Fruit fly (Drosophila melanogaster) whole organism, embryonic: Measurements from ENCODE around the gene CG46303.

Experiments
- B-H1 ChIP-seq: fragments of 200-800 bp; sonication (Bioruptor generic); IDR thresholded peaks from 3 replicates; pipeline ENCODE4 v1.3.6; 2022; ENCODE audit warnings: missing biosample characterization, missing genetic modification characterization
- CG14050 ChIP-seq: fragments of 200-800 bp; sonication (Bioruptor generic); IDR thresholded peaks from 3 replicates; pipeline ENCODE4 v1.3.6; 2022; ENCODE audit warnings: missing biosample characterization, missing genetic modification characterization
- CG1647 ChIP-seq: fragments of 200-800 bp; sonication (Bioruptor generic); optimal IDR thresholded peaks from 3 replicates; lab custom pipeline; 2016; ENCODE audit warnings: missing biosample characterization, missing genetic modification characterization
- CG17186 ChIP-seq: fragments of 200-800 bp; sonication (Bioruptor generic); optimal IDR thresholded peaks from 3 replicates; lab custom pipeline; 2017; ENCODE audit warnings: missing biosample characterization, missing genetic modification reagents, missing genetic modification characterization
- CG1832 ChIP-seq: fragments of 200-800 bp; sonication (Bioruptor generic); optimal IDR thresholded peaks from 2 replicates; lab custom pipeline; 2017; ENCODE audit warnings: missing biosample characterization, mild to moderate bottlenecking, missing genetic modification characterization, inconsistent platforms
- CG18599 ChIP-seq: fragments of 200-800 bp; sonication (Bioruptor generic); optimal IDR thresholded peaks from 3 replicates; lab custom pipeline; 2017; ENCODE audit warnings: missing biosample characterization, missing genetic modification characterization, mild to moderate bottlenecking, moderate library complexity, missing genetic modification reagents
- CG2712 ChIP-seq: fragments of 200-800 bp; optimal IDR thresholded peaks from 3 replicates; lab custom pipeline; 2019; ENCODE audit warnings: missing biosample characterization, mild to moderate bottlenecking, missing genetic modification characterization, moderate library complexity
- CG3163 ChIP-seq: fragments of 200-800 bp; sonication (Bioruptor generic); optimal IDR thresholded peaks from 3 replicates; lab custom pipeline; 2016; ENCODE audit warnings: missing biosample characterization, missing genetic modification characterization
- CG32767 ChIP-seq: fragments of 200-800 bp; sonication (Bioruptor generic); IDR thresholded peaks from 2 replicates; pipeline ENCODE4 v1.3.6; 2022; ENCODE audit warnings: missing biosample characterization, missing genetic modification characterization
- CG33213 ChIP-seq: fragments of 200-800 bp; sonication (Bioruptor generic); optimal IDR thresholded peaks from 3 replicates; lab custom pipeline; 2016; ENCODE audit warnings: missing biosample characterization, missing genetic modification characterization
- CG34422 ChIP-seq: fragments of 200-800 bp; sonication (Bioruptor generic); IDR thresholded peaks from 3 replicates; pipeline ENCODE4 v1.3.6; 2022; ENCODE audit warnings: missing biosample characterization, missing genetic modification characterization
- CG4328 ChIP-seq: fragments of 200-800 bp; sonication (Bioruptor generic); optimal IDR thresholded peaks from 3 replicates; lab custom pipeline; 2017; ENCODE audit warnings: missing biosample characterization, missing genetic modification reagents, missing genetic modification characterization
- CG4707 ChIP-seq: fragments of 200-800 bp; sonication (Bioruptor generic); optimal IDR thresholded peaks from 2 replicates; lab custom pipeline; 2018; ENCODE audit warnings: missing biosample characterization, mild to moderate bottlenecking, missing genetic modification characterization, moderate library complexity
- CG5180 ChIP-seq: fragments of 200-800 bp; sonication (Bioruptor generic); optimal IDR thresholded peaks from 3 replicates; lab custom pipeline; 2017; ENCODE audit warnings: missing biosample characterization, missing genetic modification characterization, mild to moderate bottlenecking, moderate library complexity, missing genetic modification reagents
- CG5245 ChIP-seq: fragments of 200-800 bp; sonication (Bioruptor generic); optimal IDR thresholded peaks from 3 replicates; lab custom pipeline; 2016; ENCODE audit warnings: missing biosample characterization, missing genetic modification characterization
- CG5953 ChIP-seq: fragments of 200-800 bp; sonication (Bioruptor generic); IDR thresholded peaks from 2 replicates; pipeline ENCODE4 v1.3.6; 2022; ENCODE audit warnings: missing biosample characterization, missing genetic modification characterization
- CG7987 ChIP-seq: fragments of 200-800 bp; sonication (Bioruptor generic); optimal IDR thresholded peaks from 2 replicates; lab custom pipeline; 2018; ENCODE audit warnings: missing biosample characterization, mild to moderate bottlenecking, missing genetic modification characterization, moderate library complexity
- CG8281 ChIP-seq: fragments of 200-800 bp; sonication (Bioruptor generic); optimal IDR thresholded peaks from 2 replicates; lab custom pipeline; 2018; ENCODE audit warnings: missing biosample characterization, mild to moderate bottlenecking, missing genetic modification characterization, moderate library complexity
- CG8765 ChIP-seq: fragments of 200-800 bp; sonication (Bioruptor generic); IDR thresholded peaks from 2 replicates; pipeline ENCODE4 v1.3.6; 2022; ENCODE audit warnings: missing biosample characterization, missing genetic modification characterization
- CG9817 ChIP-seq: fragments of 200-800 bp; sonication (Bioruptor generic); optimal IDR thresholded peaks from 2 replicates; lab custom pipeline; 2018; ENCODE audit warnings: missing biosample characterization, mild to moderate bottlenecking, missing genetic modification characterization, moderate library complexity
- CHES-1-like ChIP-seq: fragments of 200-800 bp; sonication (Bioruptor generic); optimal IDR thresholded peaks from 2 replicates; lab custom pipeline; 2016; ENCODE audit warnings: missing biosample characterization, missing genetic modification characterization
- Camta ChIP-seq: fragments of 200-800 bp; sonication (Bioruptor generic); optimal IDR thresholded peaks from 2 replicates; lab custom pipeline; 2016; ENCODE audit warnings: missing biosample characterization, missing genetic modification characterization
- CoRest ChIP-seq: fragments of 200-800 bp; sonication (Bioruptor generic); optimal IDR thresholded peaks from 3 replicates; lab custom pipeline; 2018; ENCODE audit warnings: missing biosample characterization, mild to moderate bottlenecking, missing genetic modification characterization, moderate library complexity
- CrebB ChIP-seq: fragments of 200-800 bp; sonication (Bioruptor generic); optimal IDR thresholded peaks from 3 replicates; lab custom pipeline; 2018; ENCODE audit warnings: missing biosample characterization, mild to moderate bottlenecking, missing genetic modification characterization
- D ChIP-seq, 2 experiments: fragments of 200-800 bp in 1 of 2; fragments of >200 bp in 1 of 2; sonication (Bioruptor generic) in 1 of 2; optimal IDR thresholded peaks; 2 replicates in 1 of 2; 3 replicates in 1 of 2; lab custom pipeline; 2017; ENCODE audit warnings: mild to moderate bottlenecking in 1 of 2, missing biosample characterization in 1 of 2, missing genetic modification characterization in 1 of 2, missing genetic modification reagents in 1 of 2
- Hr3 ChIP-seq: fragments of 200-800 bp; sonication (Bioruptor generic); optimal IDR thresholded peaks from 3 replicates; lab custom pipeline; 2016; ENCODE audit warnings: missing biosample characterization, missing genetic modification characterization
- Lpt ChIP-seq: fragments of >200 bp; optimal IDR thresholded peaks from 2 replicates; lab custom pipeline; 2018; ENCODE audit warnings: missing biosample characterization, missing genetic modification characterization
- Mes4 ChIP-seq: fragments of 200-800 bp; sonication (Bioruptor generic); optimal IDR thresholded peaks from 2 replicates; lab custom pipeline; 2016; ENCODE audit warnings: missing biosample characterization, missing genetic modification characterization
- Myb ChIP-seq: fragments of 200-800 bp; sonication (Bioruptor generic); optimal IDR thresholded peaks from 2 replicates; lab custom pipeline; 2016; ENCODE audit warnings: missing biosample characterization, missing genetic modification characterization
- NC2β ChIP-seq: fragments of 200-800 bp; sonication (Bioruptor generic); optimal IDR thresholded peaks from 2 replicates; lab custom pipeline; 2016; ENCODE audit warnings: missing biosample characterization, missing genetic modification characterization
- Opbp ChIP-seq: fragments of 200-800 bp; sonication (Bioruptor generic); IDR thresholded peaks from 3 replicates; pipeline ENCODE4 v1.3.6; 2022; ENCODE audit warnings: missing biosample characterization, missing genetic modification characterization; ENCODE audit not compliant: partially characterized antibody
- Stat92E ChIP-seq, 3 experiments: fragments of >200 bp in 2 of 3; fragments of 200-800 bp in 1 of 3; sonication (Bioruptor generic) in 1 of 3; optimal IDR thresholded peaks; 2 replicates each; lab custom pipeline; 2017 to 2019; ENCODE audit warnings: missing biosample characterization in 3 of 3, missing genetic modification characterization in 3 of 3, mild to moderate bottlenecking in 1 of 3, moderate library complexity in 1 of 3
- ato ChIP-seq: fragments of 200-800 bp; sonication (Bioruptor generic); IDR thresholded peaks from 2 replicates; pipeline ENCODE4 v1.3.6; 2022; ENCODE audit warnings: missing biosample characterization, missing genetic modification characterization; ENCODE audit not compliant: partially characterized antibody
- dmrt99B ChIP-seq: fragments of 200-800 bp; sonication (Bioruptor generic); optimal IDR thresholded peaks from 2 replicates; lab custom pipeline; 2018; ENCODE audit warnings: missing biosample characterization, mild to moderate bottlenecking, missing genetic modification characterization, moderate library complexity
- ems ChIP-seq: fragments of 200-800 bp; sonication (Bioruptor generic); optimal IDR thresholded peaks from 3 replicates; lab custom pipeline; 2016; ENCODE audit warnings: missing biosample characterization, missing genetic modification characterization
- esg ChIP-seq: fragments of 200-800 bp; sonication (Bioruptor generic); conservative IDR thresholded peaks from 2 replicates; pipeline ENCODE4 v1.3.6; 2022; ENCODE audit warnings: missing biosample characterization, missing genetic modification characterization
- ewg ChIP-seq: fragments of 200-800 bp; sonication (Bioruptor generic); optimal IDR thresholded peaks from 3 replicates; lab custom pipeline; 2017; ENCODE audit warnings: mild to moderate bottlenecking, missing biosample characterization, missing genetic modification reagents, missing genetic modification characterization
- jigr1 ChIP-seq: fragments of 200-800 bp; sonication (Bioruptor generic); IDR thresholded peaks from 3 replicates; pipeline ENCODE4 v1.3.6; 2022; ENCODE audit warnings: missing biosample characterization, missing genetic modification characterization
- lbe ChIP-seq: fragments of 200-800 bp; sonication (Bioruptor generic); optimal IDR thresholded peaks from 2 replicates; lab custom pipeline; 2016; ENCODE audit warnings: missing biosample characterization, mild to moderate bottlenecking, missing genetic modification characterization
- mirr ChIP-seq: fragments of 200-800 bp; sonication (Bioruptor generic); optimal IDR thresholded peaks from 3 replicates; lab custom pipeline; 2018; ENCODE audit warnings: missing biosample characterization, mild to moderate bottlenecking, missing genetic modification characterization
- odd ChIP-seq: fragments of 200-800 bp; sonication (Bioruptor generic); optimal IDR thresholded peaks from 2 replicates; lab custom pipeline; 2017; ENCODE audit warnings: missing biosample characterization, mild to moderate bottlenecking, missing genetic modification characterization
- org-1 ChIP-seq: fragments of 200-800 bp; sonication (Bioruptor generic); optimal IDR thresholded peaks from 2 replicates; lab custom pipeline; 2017; ENCODE audit warnings: missing biosample characterization, missing genetic modification characterization
- peb ChIP-seq: fragments of 200-800 bp; sonication (Bioruptor generic); IDR thresholded peaks from 2 replicates; pipeline ENCODE4 v1.3.6; 2022; ENCODE audit warnings: missing biosample characterization, missing genetic modification characterization
- pfk ChIP-seq: fragments of 200-800 bp; sonication (Bioruptor generic); optimal IDR thresholded peaks from 2 replicates; lab custom pipeline; 2018; ENCODE audit warnings: missing biosample characterization, mild to moderate bottlenecking, missing genetic modification characterization, moderate library complexity
- phol ChIP-seq: fragments of 200-800 bp; sonication (Bioruptor generic); optimal IDR thresholded peaks from 3 replicates; lab custom pipeline; 2018; ENCODE audit warnings: missing biosample characterization, mild to moderate bottlenecking, missing genetic modification characterization, moderate library complexity
- pnt ChIP-seq: fragments of 200-800 bp; sonication (Bioruptor generic); optimal IDR thresholded peaks from 3 replicates; lab custom pipeline; 2016; ENCODE audit warnings: missing biosample characterization, missing genetic modification characterization
- salm ChIP-seq: fragments of 200-800 bp; sonication (Bioruptor generic); optimal IDR thresholded peaks from 2 replicates; lab custom pipeline; 2018; ENCODE audit warnings: missing biosample characterization, mild to moderate bottlenecking, missing genetic modification characterization
- twi ChIP-seq: fragments of 200-800 bp; optimal IDR thresholded peaks from 2 replicates; lab custom pipeline; 2019; ENCODE audit warnings: missing biosample characterization, mild to moderate bottlenecking, missing genetic modification characterization, moderate library complexity

Gene CG46303

dm6 chr3R:5778731-5779593, 42.8 kb upstream of the CG46303 start, which contains the start of gene jagn (continued):
- TF ChIP-seq jigr1 (GFP tag; lab: Robert Waterston, UW): no peak
- TF ChIP-seq Opbp (GFP tag; lab: Robert Waterston, UW): peak; percentile 100
- TF ChIP-seq CG5245 (GFP tag; lab: Kevin White, UChicago): peak; percentile 12
- peak; percentile 57; the same call in 1 of the 2 replicates for TF ChIP-seq CG8765 (GFP tag; lab: Robert Waterston, UW)
- TF ChIP-seq CG4707 (GFP tag; lab: Kevin White, UChicago): no peak
- no peak for TF ChIP-seq B-H1
- peak; percentile 43 for TF ChIP-seq NC2β (GFP tag; lab: Kevin White, UChicago)
- peak; percentile 54 for TF ChIP-seq CG2712 (tag; lab: Kevin White, UChicago)
- TF ChIP-seq mirr (GFP tag; lab: Kevin White, UChicago): no peak
- TF ChIP-seq CHES-1-like: peak; percentile 74
- peak; percentile 30 for TF ChIP-seq ewg
- TF ChIP-seq CG33213 (GFP tag; lab: Kevin White, UChicago): peak; percentile 43
- TF ChIP-seq CG32767 (GFP tag; lab: Robert Waterston, UW): no peak
- TF ChIP-seq Myb (GFP tag; lab: Kevin White, UChicago): peak; percentile 95
- TF ChIP-seq Hr3 (GFP tag; lab: Kevin White, UChicago): peak; percentile 45
- TF ChIP-seq Stat92E (GFP tag; optimal IDR thresholded peaks at IDR 0.05; lab: Kevin White, UChicago): peak in 1 of 3 experiments; percentile 9
- peak; percentile 2 for TF ChIP-seq CG18599 (GFP tag; lab: Kevin White, UChicago)
- TF ChIP-seq CG1832 (GFP tag; lab: Kevin White, UChicago): peak; percentile 14
- TF ChIP-seq pnt (GFP tag; lab: Kevin White, UChicago): no peak
- peak; percentile 80 for TF ChIP-seq lbe
- no peak for TF ChIP-seq CG8281 (tag; lab: Kevin White, UChicago)
- peak; percentile 30 for TF ChIP-seq odd (GFP tag; lab: Kevin White, UChicago)
- TF ChIP-seq twi (tag; lab: Kevin White, UChicago): peak; percentile 4
- peak; percentile 66 for TF ChIP-seq CrebB (tag; lab: Kevin White, UChicago)
- TF ChIP-seq org-1: no peak
- peak; percentile 78 for TF ChIP-seq CG7987 (GFP tag; lab: Kevin White, UChicago)
- TF ChIP-seq ato (GFP tag; lab: Robert Waterston, UW): peak; percentile 99
- TF ChIP-seq phol (tag; lab: Kevin White, UChicago): peak; percentile 49
- TF ChIP-seq CG5953: peak; percentile 50; the same call in 1 of the 2 replicates
- TF ChIP-seq CG4328 (GFP tag; lab: Kevin White, UChicago): peak; percentile 59
- TF ChIP-seq peb (GFP tag; lab: Robert Waterston, UW): no peak
- peak; percentile 56 for TF ChIP-seq Mes4 (GFP tag; lab: Kevin White, UChicago)
- TF ChIP-seq CG17186: peak; percentile 87
- no peak for TF ChIP-seq dmrt99B (tag; lab: Kevin White, UChicago)
- peak; percentile 47 for TF ChIP-seq CG9817 (tag; lab: Kevin White, UChicago)
- TF ChIP-seq ems (GFP tag; lab: Kevin White, UChicago): peak; percentile 60
- no peak for TF ChIP-seq Lpt
- TF ChIP-seq pfk (GFP tag; lab: Kevin White, UChicago): no peak
- TF ChIP-seq CG1647: no peak
- TF ChIP-seq D (optimal IDR thresholded peaks at IDR 0.05; lab: Kevin White, UChicago): no peak
- no peak for TF ChIP-seq D (GFP tag; optimal IDR thresholded peaks at IDR 0.05; lab: Kevin White, UChicago)
- no peak for TF ChIP-seq esg (GFP tag; lab: Robert Waterston, UW)
- TF ChIP-seq CG34422 (GFP tag; lab: Robert Waterston, UW): peak; percentile 59; the same call in 1 of the 3 replicates
- peak; percentile 42 for TF ChIP-seq CG3163 (GFP tag; lab: Kevin White, UChicago)
- TF ChIP-seq Camta (GFP tag; lab: Kevin White, UChicago): peak; percentile 52
- no peak for TF ChIP-seq salm (tag; lab: Kevin White, UChicago)
- peak; percentile 82 for TF ChIP-seq CoRest
- TF ChIP-seq CG5180: no peak
- TF ChIP-seq CG14050: no peak; the same call in 2 of the 3 replicates
